Worm (Caenorhabditis elegans): ENCODE measurements around the gene clec-168.

clec-168 gene

ce11 chrIV:1238147-1238546 lies 18.6 kb upstream of the clec-168 start (continued):
- TF ChIP-seq F55B11.4 (tag; optimal IDR thresholded peaks at IDR 0.05; ENCODE audit: borderline replicate concordance, insufficient read depth): no peak
- TF ChIP-seq B0261.1 (tag; optimal IDR thresholded peaks at IDR 0.05): no peak
- no peak for TF ChIP-seq lag-1 (GFP tag; IDR thresholded peaks at IDR 0.05)

ce11 chrIV:1239686-1240085 lies 17.1 kb upstream of the clec-168 start, which contains the start of gene F38A1.8:
F38A1.8 (minus strand) TSS chrIV:1239852.
- no peak for TF ChIP-seq egl-44 (GFP tag; IDR thresholded peaks at IDR 0.05)
- no peak for TF ChIP-seq sea-2 (GFP tag; IDR thresholded peaks at IDR 0.05)
- no peak for TF ChIP-seq aptf-2 (GFP tag; conservative IDR thresholded peaks at IDR 0.05)
- no peak for TF ChIP-seq Y79H2A.3 (GFP tag; conservative IDR thresholded peaks at IDR 0.05)
- TF ChIP-seq F23B12.7 (tag; optimal IDR thresholded peaks at IDR 0.05; ENCODE audit: insufficient read depth): peak; percentile 6
- no peak for TF ChIP-seq pha-4 (tag; optimal IDR thresholded peaks at IDR 0.05)
- no peak for TF ChIP-seq ztf-3 (GFP tag; optimal IDR thresholded peaks at IDR 0.05)
- peak; percentile 50; the same call in 1 of the 2 replicates for TF ChIP-seq mcd-1 (GFP tag; IDR thresholded peaks at IDR 0.05)
- peak; percentile 45 for TF ChIP-seq him-1 (tag; optimal IDR thresholded peaks at IDR 0.05)
- no peak for TF ChIP-seq ZK185.1 (tag; optimal IDR thresholded peaks at IDR 0.05; ENCODE audit: poor library complexity, severe bottlenecking)
- TF ChIP-seq F52B5.7 (tag; optimal IDR thresholded peaks at IDR 0.05): no peak
- no peak for TF ChIP-seq lag-1 (GFP tag; IDR thresholded peaks at IDR 0.05)
- peak; percentile 97 to 98 for TF ChIP-seq let-607 (tag; optimal IDR thresholded peaks at IDR 0.05)
- peak; percentile 47 for TF ChIP-seq efl-1 (GFP tag; optimal IDR thresholded peaks at IDR 0.05)
- TF ChIP-seq dpl-1 (GFP tag; optimal IDR thresholded peaks at IDR 0.05): peak; percentile 41
- peak; percentile 56 for TF ChIP-seq lin-54 (GFP tag; optimal IDR thresholded peaks at IDR 0.05)

- no peak for TF ChIP-seq aptf-3 (GFP tag; IDR thresholded peaks at IDR 0.05)
- TF ChIP-seq dpl-1 (GFP tag; optimal IDR thresholded peaks at IDR 0.05): no peak
- TF ChIP-seq ZK185.1 (tag; optimal IDR thresholded peaks at IDR 0.05; ENCODE audit: poor library complexity, severe bottlenecking): no peak
- no peak for TF ChIP-seq attf-6 (GFP tag; IDR thresholded peaks at IDR 0.05)
- no peak for TF ChIP-seq akir-1 (GFP tag; optimal IDR thresholded peaks at IDR 0.05)
- no peak for TF ChIP-seq F57C9.4 (tag; optimal IDR thresholded peaks at IDR 0.05)
These were observed 13.5 kb upstream of the clec-168 start, which contains the start of gene F38A1.15 for ce11 chrIV:1243295-1243694. F38A1.15 (minus strand) TSS chrIV:1243395.

ce11 chrIV:1245244-1245643 lies 11.5 kb upstream of the clec-168 start, which contains the start of gene F38A1.9:
F38A1.9 (minus strand) TSS chrIV:1245344.
- TF ChIP-seq aptf-2 (GFP tag; conservative IDR thresholded peaks at IDR 0.05) (no peak), F37B4.10 (GFP tag; IDR thresholded peaks at IDR 0.05) (no peak), F33H1.4 (GFP tag; IDR thresholded peaks at IDR 0.05) (no peak), atf-7 (tag; optimal IDR thresholded peaks at IDR 0.05) (no peak), T26A5.8 (tag; optimal IDR thresholded peaks at IDR 0.05) (no peak), lag-1 (GFP tag; IDR thresholded peaks at IDR 0.05) (no peak), hsf-1 (GFP tag; IDR thresholded peaks at IDR 0.05) (no peak), hrde-1 (tag; optimal IDR thresholded peaks at IDR 0.05; ENCODE audit: borderline replicate concordance) (no peak), let-607 (tag; optimal IDR thresholded peaks at IDR 0.05) (no peak), ceh-58 (GFP tag; IDR thresholded peaks at IDR 0.05) (no peak), gei-17 (GFP tag; optimal IDR thresholded peaks at IDR 0.05) (no peak), ztf-22 (GFP tag; optimal IDR thresholded peaks at IDR 0.05) (no peak)

Measured in whole organism, young adult.